Fruit fly (Drosophila melanogaster) whole organism, pupa: ENCODE measurements around the gene vih.
A peak's percentile ranks its signal among the peaks of the same experiment; 100 is the strongest.

Experiments
- CG10348 ChIP-seq: fragments of 200-800 bp; sonication (Bioruptor generic); IDR thresholded peaks from 2 replicates; pipeline ENCODE4 v1.3.6; 2022; ENCODE audit warnings: missing biosample characterization, missing genetic modification characterization
- CG12605 ChIP-seq: fragments of 200-800 bp; sonication (Bioruptor generic); IDR thresholded peaks from 2 replicates; pipeline ENCODE4 v1.3.6; 2022; ENCODE audit warnings: missing biosample characterization, missing genetic modification characterization
- CG13204 ChIP-seq: fragments of 200-800 bp; sonication (Bioruptor generic); optimal IDR thresholded peaks from 2 replicates; lab custom pipeline; 2018; ENCODE audit warnings: missing biosample characterization, mild to moderate bottlenecking, missing genetic modification characterization, moderate library complexity
- CG14655 ChIP-seq: fragments of 200-800 bp; sonication (Bioruptor generic); optimal IDR thresholded peaks from 3 replicates; lab custom pipeline; 2017; ENCODE audit warnings: mild to moderate bottlenecking, missing biosample characterization, missing genetic modification reagents, missing genetic modification characterization
- CG15710 ChIP-seq: fragments of 200-800 bp; sonication (Bioruptor generic); optimal IDR thresholded peaks from 2 replicates; lab custom pipeline; 2018; ENCODE audit warnings: missing biosample characterization, mild to moderate bottlenecking, missing genetic modification characterization, moderate library complexity
- CG17806 ChIP-seq: fragments of 200-800 bp; sonication (Bioruptor generic); optimal IDR thresholded peaks from 2 replicates; lab custom pipeline; 2018; ENCODE audit warnings: missing biosample characterization, mild to moderate bottlenecking, missing genetic modification characterization, moderate library complexity
- CG32121 ChIP-seq: fragments of 200-800 bp; sonication (Bioruptor generic); IDR thresholded peaks from 2 replicates; pipeline ENCODE4 v1.3.6; 2022; ENCODE audit warnings: missing biosample characterization, missing genetic modification characterization
- CG34367 ChIP-seq: fragments of 200-800 bp; sonication (Bioruptor generic); optimal IDR thresholded peaks from 2 replicates; lab custom pipeline; 2018; ENCODE audit warnings: missing biosample characterization, mild to moderate bottlenecking, missing genetic modification characterization
- CG4496 ChIP-seq: fragments of 200-800 bp; sonication (Bioruptor generic); IDR thresholded peaks from 3 replicates; pipeline ENCODE4 v1.3.6; 2022; ENCODE audit warnings: missing biosample characterization, missing genetic modification characterization
- CG8159 ChIP-seq: fragments of 200-800 bp; sonication (Bioruptor generic); optimal IDR thresholded peaks from 3 replicates; lab custom pipeline; 2018; ENCODE audit warnings: missing biosample characterization, mild to moderate bottlenecking, missing genetic modification characterization, moderate library complexity
- CG8301 ChIP-seq: fragments of 200-800 bp; sonication (Bioruptor generic); optimal IDR thresholded peaks from 2 replicates; lab custom pipeline; 2018; ENCODE audit warnings: missing biosample characterization, mild to moderate bottlenecking, missing genetic modification characterization
- CG9948 ChIP-seq: fragments of 200-800 bp; sonication (Bioruptor generic); optimal IDR thresholded peaks from 2 replicates; lab custom pipeline; 2018; ENCODE audit warnings: missing biosample characterization, mild to moderate bottlenecking, missing genetic modification characterization, moderate library complexity
- D1 ChIP-seq: fragments of 200-800 bp; sonication (Bioruptor generic); optimal IDR thresholded peaks from 2 replicates; lab custom pipeline; 2018; ENCODE audit warnings: missing biosample characterization, mild to moderate bottlenecking, missing genetic modification characterization, moderate library complexity
- EcR ChIP-seq: fragments of 200-800 bp; sonication (Bioruptor generic); optimal IDR thresholded peaks from 3 replicates; lab custom pipeline; 2019; ENCODE audit warnings: missing biosample characterization, missing genetic modification characterization, mild to moderate bottlenecking, moderate library complexity, missing genetic modification reagents
- Ets98B ChIP-seq: fragments of 200-800 bp; sonication (Bioruptor generic); IDR thresholded peaks from 2 replicates; pipeline ENCODE4 v1.3.6; 2022; ENCODE audit warnings: missing biosample characterization, missing genetic modification characterization
- Pif1A ChIP-seq: fragments of 200-800 bp; sonication (Bioruptor generic); optimal IDR thresholded peaks from 3 replicates; lab custom pipeline; 2016; ENCODE audit warnings: missing biosample characterization, missing genetic modification characterization
- Pif1B ChIP-seq: fragments of 200-800 bp; sonication (Bioruptor generic); optimal IDR thresholded peaks from 3 replicates; lab custom pipeline; 2016; ENCODE audit warnings: missing biosample characterization, missing genetic modification characterization
- Snoo ChIP-seq: fragments of 200-800 bp; sonication (Bioruptor generic); optimal IDR thresholded peaks from 3 replicates; lab custom pipeline; 2017; ENCODE audit warnings: missing biosample characterization, mild to moderate bottlenecking, missing genetic modification characterization, inconsistent platforms
- fd96Ca ChIP-seq: fragments of 200-800 bp; sonication (Bioruptor generic); IDR thresholded peaks from 3 replicates; pipeline ENCODE4 v1.3.6; 2022; ENCODE audit warnings: missing biosample characterization, missing genetic modification characterization
- gl ChIP-seq: fragments of 200-800 bp; sonication (Bioruptor generic); optimal IDR thresholded peaks from 2 replicates; lab custom pipeline; 2018; ENCODE audit warnings: missing biosample characterization, mild to moderate bottlenecking, missing genetic modification characterization
- rn ChIP-seq: fragments of 200-800 bp; sonication (Bioruptor generic); IDR thresholded peaks from 2 replicates; pipeline ENCODE4 v1.3.6; 2022; ENCODE audit warnings: missing biosample characterization, missing genetic modification characterization

vih gene

DNA sequence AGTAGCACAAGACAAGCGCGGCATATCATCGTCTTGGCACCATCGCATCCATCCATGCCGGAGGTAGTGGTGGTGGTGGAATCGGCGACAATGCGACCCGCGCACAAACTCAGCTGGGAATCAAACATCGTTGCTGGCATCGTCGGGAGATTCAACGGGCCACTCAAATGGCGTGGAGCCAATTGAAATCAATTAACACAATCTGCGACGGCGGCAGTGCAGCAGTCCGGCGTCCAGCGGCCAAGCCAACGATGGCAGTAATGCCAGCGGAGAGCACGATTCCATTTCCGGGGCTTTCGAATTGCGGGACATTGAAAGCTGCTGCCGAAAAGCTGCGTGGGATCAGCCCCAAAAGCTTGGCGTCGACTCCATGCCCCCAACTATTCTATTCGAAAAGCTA lies 3.5 kb downstream of the vih start, which contains the start of gene CG10654:
TSS of gene CG10654 (minus strand) at position 270 of the 400 bp plus-strand sequence.
- TF ChIP-seq Ets98B (GFP tag; lab: Robert Waterston, UW), result no peak
- no peak for TF ChIP-seq CG10348 (GFP tag; lab: Robert Waterston, UW)
- no peak for TF ChIP-seq gl (tag; lab: Kevin White, UChicago)
- TF ChIP-seq D1, result no peak
- no peak for TF ChIP-seq CG15710

dm6 chr3L:12514762-12515215 lies 10.7 kb downstream of the vih start, which contains the start of the genes sti and tral:
sti (minus strand) TSS chr3L:12514815.
tral (plus strand) TSS chr3L:12515059.
- TF ChIP-seq gl (tag; lab: Kevin White, UChicago), result no peak
- peak; percentile 54 for TF ChIP-seq CG17806 (tag; lab: Kevin White, UChicago)
- TF ChIP-seq CG4496, result peak; percentile 76
- TF ChIP-seq CG12605 (GFP tag; lab: Robert Waterston, UW), result no peak
- no peak for TF ChIP-seq D1
- peak; percentile 68 for TF ChIP-seq CG15710
- peak; percentile 72 for TF ChIP-seq fd96Ca (GFP tag; lab: Robert Waterston, UW)
- no peak for TF ChIP-seq Pif1A (GFP tag; lab: Kevin White, UChicago)
- TF ChIP-seq CG34367, result peak; percentile 36
- TF ChIP-seq CG8159, result peak; percentile 70
- TF ChIP-seq CG9948 (tag; lab: Kevin White, UChicago), result peak; percentile 39
- TF ChIP-seq rn (GFP tag; lab: Robert Waterston, UW), result peak; percentile 43; the same call in 1 of the 2 replicates
- no peak for TF ChIP-seq CG14655 (GFP tag; lab: Kevin White, UChicago)
- TF ChIP-seq Snoo, result peak; percentile 74
- TF ChIP-seq Pif1B (GFP tag; lab: Kevin White, UChicago), result no peak
- peak; percentile 71 for TF ChIP-seq Ets98B (GFP tag; lab: Robert Waterston, UW)
- no peak for TF ChIP-seq CG13204 (GFP tag; lab: Kevin White, UChicago)
- no peak for TF ChIP-seq EcR (GFP tag; lab: Kevin White, UChicago)
- TF ChIP-seq CG8301 (tag; lab: Kevin White, UChicago), result no peak
- peak; percentile 41; the same call in 1 of the 2 replicates for TF ChIP-seq CG32121 (GFP tag; lab: Robert Waterston, UW)

DNA sequence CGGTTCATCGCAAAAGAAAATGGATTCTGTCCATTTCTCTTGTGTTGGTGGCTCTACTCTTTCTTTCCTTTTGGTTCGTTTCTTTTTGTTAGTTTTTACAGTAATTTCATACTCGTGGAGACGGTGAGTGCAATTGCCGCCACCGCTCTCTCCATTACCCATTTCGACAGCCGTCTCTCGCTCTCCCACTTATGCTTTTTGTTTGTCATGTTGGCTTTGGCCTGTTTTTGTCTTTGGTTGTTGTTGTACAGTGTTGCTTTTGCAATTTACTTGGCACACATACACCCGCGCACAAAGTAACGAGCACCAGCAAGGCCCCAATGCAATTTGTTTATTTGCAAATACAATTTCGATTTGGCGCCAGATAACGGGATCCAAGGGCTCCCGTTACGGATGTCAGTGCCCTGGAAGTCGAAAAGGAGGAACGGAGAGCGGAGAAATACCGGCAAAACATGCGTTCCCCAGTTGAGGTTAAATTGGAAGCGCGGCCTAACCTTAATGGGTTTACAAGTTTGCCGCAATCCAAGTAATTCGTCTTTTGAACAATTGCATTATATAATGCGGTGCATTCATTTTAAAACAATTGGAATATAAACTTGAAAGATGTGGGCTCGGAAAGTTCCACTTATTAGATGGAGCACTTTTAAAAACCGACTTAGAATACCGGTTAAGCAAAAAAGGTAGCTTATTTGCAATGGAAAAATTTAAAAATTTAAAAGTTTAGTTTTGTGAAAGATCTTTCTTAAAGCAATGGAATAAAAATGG lies 11.8 kb downstream of the vih start:
- peak; percentile 95 for TF ChIP-seq CG12605 (GFP tag; lab: Robert Waterston, UW)
- TF ChIP-seq Ets98B (GFP tag; lab: Robert Waterston, UW), result peak; percentile 84
- TF ChIP-seq CG8301 (tag; lab: Kevin White, UChicago), result peak; percentile 82
- peak; percentile 64 for TF ChIP-seq CG15710
- peak; percentile 35 for TF ChIP-seq CG9948 (tag; lab: Kevin White, UChicago)
- 0 out of 2 replicates have a peak, but pooled peaks have one; percentile 26 for TF ChIP-seq rn (GFP tag; lab: Robert Waterston, UW)
- peak; percentile 49 for TF ChIP-seq CG17806 (tag; lab: Kevin White, UChicago)
- TF ChIP-seq Pif1B (GFP tag; lab: Kevin White, UChicago), result peak; percentile 61
- TF ChIP-seq CG14655 (GFP tag; lab: Kevin White, UChicago), result peak; percentile 85
- no peak for TF ChIP-seq CG10348 (GFP tag; lab: Robert Waterston, UW)
- peak; percentile 68 for TF ChIP-seq CG34367
- TF ChIP-seq fd96Ca (GFP tag; lab: Robert Waterston, UW), result peak; percentile 68; the same call in 2 of the 3 replicates
- peak; percentile 52 for TF ChIP-seq D1
- TF ChIP-seq CG32121 (GFP tag; lab: Robert Waterston, UW), result peak; percentile 70
- peak; percentile 93 for TF ChIP-seq EcR (GFP tag; lab: Kevin White, UChicago)
- TF ChIP-seq Pif1A (GFP tag; lab: Kevin White, UChicago), result peak; percentile 80
- peak; percentile 56 for TF ChIP-seq CG8159
- TF ChIP-seq CG4496, result peak; percentile 89
- TF ChIP-seq Snoo, result peak; percentile 7
- TF ChIP-seq CG13204 (GFP tag; lab: Kevin White, UChicago), result peak; percentile 80
- TF ChIP-seq gl (tag; lab: Kevin White, UChicago), result peak; percentile 95

DNA sequence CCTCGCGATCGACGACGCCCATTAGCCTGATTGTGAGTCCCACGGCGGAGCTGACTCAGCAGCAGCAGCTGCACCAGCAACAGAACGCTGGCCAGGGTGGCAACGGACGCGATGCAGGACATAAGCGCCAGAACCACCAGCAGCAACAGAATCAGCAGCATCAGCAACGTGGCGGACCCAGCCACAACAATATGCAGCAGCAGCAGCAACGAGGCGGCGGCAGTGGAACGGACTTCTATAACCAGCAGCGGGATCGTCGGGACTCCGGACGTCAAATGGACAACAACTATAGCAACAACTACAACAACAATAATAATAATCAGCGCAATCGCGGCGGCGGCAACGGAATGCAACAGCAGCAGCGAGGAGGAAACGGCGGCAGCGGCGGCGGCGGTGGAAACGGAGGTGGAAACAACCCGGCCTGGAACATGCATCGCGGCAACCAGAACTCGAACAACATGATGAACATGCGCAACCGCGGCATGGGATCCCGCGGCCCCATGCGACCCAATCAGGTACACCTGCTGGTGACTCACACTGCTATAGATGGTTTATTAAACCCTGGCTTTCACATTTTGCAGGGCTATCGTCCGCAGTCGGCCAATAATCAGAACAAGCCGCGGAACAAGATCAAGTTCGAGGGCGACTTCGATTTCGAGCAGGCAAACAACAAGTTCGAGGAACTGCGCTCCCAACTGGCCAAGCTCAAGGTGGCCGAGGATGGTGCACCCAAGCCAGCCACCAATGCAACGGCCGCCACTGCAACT lies 13.5 kb downstream of the vih start:
- TF ChIP-seq EcR (GFP tag; lab: Kevin White, UChicago) (peak; percentile 91), rn (GFP tag; lab: Robert Waterston, UW) (no peak)

DNA sequence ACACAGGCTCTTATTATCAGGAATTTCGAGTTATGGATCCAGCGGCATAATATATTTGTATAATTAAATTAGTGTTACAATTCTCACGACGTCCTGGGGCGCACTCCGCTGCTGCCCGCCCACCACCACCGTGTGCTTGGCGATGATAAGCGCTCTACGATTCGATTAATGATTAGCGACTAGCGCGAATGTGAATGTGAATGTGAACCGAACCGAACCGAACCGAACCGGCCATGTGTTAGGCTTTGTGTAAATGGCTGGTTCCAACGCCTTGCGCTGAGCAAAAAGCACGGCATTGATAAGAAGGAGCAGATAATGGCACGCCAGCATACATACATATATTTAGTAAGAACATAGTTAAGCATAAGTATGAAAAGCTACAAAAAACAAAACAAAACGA lies 15.2 kb downstream of the vih start:
- TF ChIP-seq D1 (no peak), Snoo (no peak), Pif1B (GFP tag; lab: Kevin White, UChicago) (no peak), CG4496 (no peak), gl (tag; lab: Kevin White, UChicago) (no peak), CG34367 (no peak), CG14655 (GFP tag; lab: Kevin White, UChicago) (no peak), CG15710 (no peak), rn (GFP tag; lab: Robert Waterston, UW) (no peak), CG13204 (GFP tag; lab: Kevin White, UChicago) (no peak), CG8301 (tag; lab: Kevin White, UChicago) (no peak), CG17806 (tag; lab: Kevin White, UChicago) (no peak), EcR (GFP tag; lab: Kevin White, UChicago) (no peak), CG32121 (GFP tag; lab: Robert Waterston, UW) (no peak), CG9948 (tag; lab: Kevin White, UChicago) (no peak), CG8159 (no peak)
